Worm (Caenorhabditis elegans) whole organism, L1 larva: ENCODE measurements around the gene W08G11.5.

Experiments used
- elt-2 ChIP-seq: sonication (generic microtip); optimal IDR thresholded peaks from 2 replicates; lab custom pipeline; 2016; ENCODE audit warnings: missing genetic modification characterization, mild to moderate bottlenecking, inconsistent platforms, missing compliant biosample characterization, missing genetic modification reagents
- ets-5 ChIP-seq: fragments of 200-800 bp; sonication (Bioruptor generic); IDR thresholded peaks from 2 replicates; pipeline ENCODE4 v1.3.6; 2022; ENCODE audit warnings: missing genetic modification characterization, missing compliant biosample characterization
- grh-1 ChIP-seq: fragments of 200-800 bp; sonication (Bioruptor generic); IDR thresholded peaks from 2 replicates; pipeline ENCODE4 v1.3.6; 2022; ENCODE audit warnings: missing genetic modification reagents, missing genetic modification characterization, missing compliant biosample characterization
- nhr-237 ChIP-seq: fragments of 150-350 bp; optimal IDR thresholded peaks from 2 replicates; lab custom pipeline; 2014; ENCODE audit warnings: missing biosample characterization, missing genetic modification characterization
- nhr-28 ChIP-seq: fragments of 150-350 bp; optimal IDR thresholded peaks from 2 replicates; lab custom pipeline; 2014; ENCODE audit warnings: missing biosample characterization, missing genetic modification characterization
- nhr-90 ChIP-seq: sonication (generic microtip); optimal IDR thresholded peaks from 2 replicates; lab custom pipeline; 2016; ENCODE audit warnings: mild to moderate bottlenecking, missing genetic modification characterization, missing compliant biosample characterization; ENCODE audit not compliant: poor library complexity
- skn-1 ChIP-seq: fragments of 150-350 bp; optimal IDR thresholded peaks from 2 replicates; lab custom pipeline; 2014; ENCODE audit warnings: missing biosample characterization, missing genetic modification characterization
- swsn-7 ChIP-seq: sonication (generic microtip); optimal IDR thresholded peaks from 2 replicates; lab custom pipeline; 2016; ENCODE audit warnings: missing genetic modification characterization, missing compliant biosample characterization

ce11 chrV:16356798-16357197 lies 10.5 kb upstream of the W08G11.5 start:
- TF ChIP-seq elt-2 (tag; lab: Kevin White, UChicago) (no peak), nhr-237 (no peak), swsn-7 (tag; lab: Kevin White, UChicago) (no peak), nhr-28 (tag; lab: Kevin White, UChicago) (no peak), skn-1 (tag; lab: Kevin White, UChicago) (no peak), nhr-90 (tag; lab: Kevin White, UChicago) (no peak), ets-5 (GFP tag; lab: Robert Waterston, UW) (no peak), grh-1 (no peak)
